Fruit fly (Drosophila melanogaster) whole organism, embryonic: Measurements from ENCODE around the gene CG7806.

ENCODE experiments used
- Aef1 ChIP-seq: fragments of 200-800 bp; sonication (Bioruptor generic); IDR thresholded peaks from 3 replicates; pipeline ENCODE4 v1.3.6; 2022; ENCODE audit warnings: missing biosample characterization, missing genetic modification characterization
- Atf6 ChIP-seq: fragments of 200-800 bp; sonication (Bioruptor generic); IDR thresholded peaks from 2 replicates; pipeline ENCODE4 v1.3.6; 2022; ENCODE audit warnings: missing biosample characterization, missing genetic modification characterization
- B-H2 ChIP-seq: fragments of 200-800 bp; sonication (Bioruptor generic); optimal IDR thresholded peaks from 2 replicates; lab custom pipeline; 2018; ENCODE audit warnings: missing biosample characterization, mild to moderate bottlenecking, missing genetic modification characterization
- CG10209 ChIP-seq: fragments of 200-800 bp; sonication (Bioruptor generic); optimal IDR thresholded peaks from 3 replicates; lab custom pipeline; 2017; ENCODE audit warnings: missing biosample characterization, mild to moderate bottlenecking, missing genetic modification characterization, missing genetic modification reagents
- CG11695 ChIP-seq: fragments of 200-800 bp; sonication (Bioruptor generic); IDR thresholded peaks from 3 replicates; pipeline ENCODE4 v1.3.6; 2022; ENCODE audit warnings: missing biosample characterization, missing genetic modification characterization
- CG11696 ChIP-seq: fragments of 200-800 bp; sonication (Bioruptor generic); IDR thresholded peaks from 2 replicates; pipeline ENCODE4 v1.3.6; 2022; ENCODE audit warnings: missing biosample characterization, missing genetic modification characterization
- CG12659 ChIP-seq: fragments of 200-800 bp; sonication (Bioruptor generic); optimal IDR thresholded peaks from 3 replicates; lab custom pipeline; 2017; ENCODE audit warnings: mild to moderate bottlenecking, missing biosample characterization, missing genetic modification reagents, missing genetic modification characterization
- CG13296 ChIP-seq: fragments of 200-800 bp; sonication (Bioruptor generic); optimal IDR thresholded peaks from 3 replicates; lab custom pipeline; 2018; ENCODE audit warnings: missing biosample characterization, mild to moderate bottlenecking, missing genetic modification characterization
- CG14014 ChIP-seq: fragments of 200-800 bp; sonication (Bioruptor generic); IDR thresholded peaks from 2 replicates; pipeline ENCODE4 v1.3.6; 2022; ENCODE audit warnings: missing biosample characterization, missing genetic modification characterization
- CG16863 ChIP-seq: fragments of 200-800 bp; sonication (Bioruptor generic); optimal IDR thresholded peaks from 3 replicates; lab custom pipeline; 2016; ENCODE audit warnings: missing biosample characterization, missing genetic modification characterization
- CG2678 ChIP-seq: fragments of 200-800 bp; sonication (Bioruptor generic); optimal IDR thresholded peaks from 3 replicates; lab custom pipeline; 2019; ENCODE audit warnings: missing biosample characterization, mild to moderate bottlenecking, missing genetic modification characterization, moderate library complexity
- CG30403 ChIP-seq: fragments of 200-800 bp; sonication (Bioruptor generic); optimal IDR thresholded peaks from 3 replicates; lab custom pipeline; 2016; ENCODE audit warnings: missing biosample characterization, missing genetic modification characterization
- CG6689 ChIP-seq: fragments of 200-800 bp; sonication (Bioruptor generic); IDR thresholded peaks from 2 replicates; pipeline ENCODE4 v1.3.6; 2022; ENCODE audit warnings: missing biosample characterization, missing genetic modification characterization
- CG7963 ChIP-seq: fragments of 200-800 bp; sonication (Bioruptor generic); IDR thresholded peaks from 3 replicates; pipeline ENCODE4 v1.3.6; 2022; ENCODE audit warnings: missing biosample characterization, missing genetic modification characterization; ENCODE audit not compliant: partially characterized antibody
- Camta ChIP-seq: fragments of 200-800 bp; sonication (Bioruptor generic); optimal IDR thresholded peaks from 2 replicates; lab custom pipeline; 2016; ENCODE audit warnings: missing biosample characterization, missing genetic modification characterization
- CoRest ChIP-seq: fragments of 200-800 bp; sonication (Bioruptor generic); optimal IDR thresholded peaks from 3 replicates; lab custom pipeline; 2018; ENCODE audit warnings: missing biosample characterization, mild to moderate bottlenecking, missing genetic modification characterization, moderate library complexity
- CrebB ChIP-seq: fragments of 200-800 bp; sonication (Bioruptor generic); optimal IDR thresholded peaks from 3 replicates; lab custom pipeline; 2018; ENCODE audit warnings: missing biosample characterization, mild to moderate bottlenecking, missing genetic modification characterization
- Dip2 ChIP-seq: fragments of 200-800 bp; sonication (Bioruptor generic); IDR thresholded peaks from 2 replicates; pipeline ENCODE4 v1.3.6; 2022; ENCODE audit warnings: missing biosample characterization, missing genetic modification characterization
- Dll ChIP-seq: fragments of 200-800 bp; sonication (Bioruptor generic); IDR thresholded peaks from 4 replicates; pipeline ENCODE4 v1.3.6; 2022; ENCODE audit warnings: missing biosample characterization, missing genetic modification characterization; ENCODE audit not compliant: partially characterized antibody
- Doc2 ChIP-seq: fragments of 200-800 bp; sonication (Bioruptor generic); IDR thresholded peaks from 2 replicates; pipeline ENCODE4 v1.3.6; 2022; ENCODE audit warnings: missing biosample characterization, missing genetic modification characterization
- Dref ChIP-seq: fragments of 200-800 bp; sonication (Bioruptor generic); IDR thresholded peaks from 2 replicates; pipeline ENCODE4 v1.3.6; 2022; ENCODE audit warnings: missing biosample characterization, missing genetic modification characterization
- Eip74EF ChIP-seq, 2 experiments: fragments of 200-800 bp in 1 of 2; fragments of >200 bp in 1 of 2; sonication (Bioruptor generic) in 1 of 2; optimal IDR thresholded peaks; 2 replicates each; lab custom pipeline; 2017 to 2019; ENCODE audit warnings: missing biosample characterization in 2 of 2, missing genetic modification characterization in 2 of 2, mild to moderate bottlenecking in 1 of 2, moderate library complexity in 1 of 2
- Fer1 ChIP-seq: fragments of 200-800 bp; sonication (Bioruptor generic); optimal IDR thresholded peaks from 2 replicates; lab custom pipeline; 2017; ENCODE audit warnings: missing biosample characterization, mild to moderate bottlenecking, missing genetic modification characterization
- Hmr ChIP-seq: fragments of 200-800 bp; sonication (Bioruptor generic); optimal IDR thresholded peaks from 3 replicates; lab custom pipeline; 2017; ENCODE audit warnings: mild to moderate bottlenecking, missing biosample characterization, missing genetic modification reagents, missing genetic modification characterization
- Hr39 ChIP-seq: fragments of >200 bp; optimal IDR thresholded peaks from 2 replicates; lab custom pipeline; 2017
- Hr51 ChIP-seq, 2 experiments: fragments of 200-800 bp; sonication (Bioruptor generic); optimal IDR thresholded peaks; 2 replicates in 1 of 2; 3 replicates in 1 of 2; lab custom pipeline; 2016 to 2018; ENCODE audit warnings: missing biosample characterization in 2 of 2, missing genetic modification characterization in 2 of 2, mild to moderate bottlenecking in 1 of 2, moderate library complexity in 1 of 2
- NC2β ChIP-seq: fragments of 200-800 bp; sonication (Bioruptor generic); optimal IDR thresholded peaks from 2 replicates; lab custom pipeline; 2016; ENCODE audit warnings: missing biosample characterization, missing genetic modification characterization
- Nf-YC ChIP-seq: fragments of 200-800 bp; optimal IDR thresholded peaks from 3 replicates; lab custom pipeline; 2019; ENCODE audit warnings: missing biosample characterization, mild to moderate bottlenecking, missing genetic modification characterization, moderate library complexity
- Side ChIP-seq: fragments of 200-800 bp; sonication (Bioruptor generic); optimal IDR thresholded peaks from 2 replicates; lab custom pipeline; 2016; ENCODE audit warnings: missing biosample characterization, missing genetic modification characterization
- al ChIP-seq: fragments of 200-800 bp; sonication (Bioruptor generic); IDR thresholded peaks from 2 replicates; pipeline ENCODE4 v1.3.6; 2022; ENCODE audit warnings: missing biosample characterization, missing genetic modification characterization
- bbx ChIP-seq: fragments of 200-800 bp; sonication (Bioruptor generic); IDR thresholded peaks from 2 replicates; pipeline ENCODE4 v1.3.6; 2022; ENCODE audit warnings: missing biosample characterization, missing genetic modification characterization; ENCODE audit not compliant: partially characterized antibody
- bigmax ChIP-seq: fragments of 200-800 bp; sonication (Bioruptor generic); optimal IDR thresholded peaks from 2 replicates; lab custom pipeline; 2018; ENCODE audit warnings: missing biosample characterization, mild to moderate bottlenecking, missing genetic modification characterization
- chinmo ChIP-seq: fragments of 200-800 bp; sonication (Bioruptor generic); IDR thresholded peaks from 4 replicates; pipeline ENCODE4 v1.3.6; 2022; ENCODE audit warnings: missing biosample characterization, missing genetic modification characterization; ENCODE audit not compliant: partially characterized antibody
- crol ChIP-seq: fragments of 200-800 bp; sonication (Bioruptor generic); IDR thresholded peaks from 2 replicates; pipeline ENCODE4 v1.3.6; 2022; ENCODE audit warnings: missing biosample characterization, missing genetic modification characterization
- dm ChIP-seq: fragments of 200-800 bp; sonication (Bioruptor generic); optimal IDR thresholded peaks from 3 replicates; lab custom pipeline; 2016; ENCODE audit warnings: missing biosample characterization, missing genetic modification characterization
- en ChIP-seq: fragments of 200-800 bp; sonication (Bioruptor generic); optimal IDR thresholded peaks from 2 replicates; lab custom pipeline; 2016; ENCODE audit warnings: missing biosample characterization, missing genetic modification characterization
- gem ChIP-seq: fragments of 200-800 bp; sonication (Bioruptor generic); optimal IDR thresholded peaks from 2 replicates; lab custom pipeline; 2019; ENCODE audit warnings: missing biosample characterization, mild to moderate bottlenecking, missing genetic modification characterization, moderate library complexity
- grau ChIP-seq: fragments of 200-800 bp; optimal IDR thresholded peaks from 3 replicates; lab custom pipeline; 2019; ENCODE audit warnings: missing biosample characterization, mild to moderate bottlenecking, missing genetic modification characterization, moderate library complexity
- grn ChIP-seq: fragments of 200-800 bp; sonication (Bioruptor generic); optimal IDR thresholded peaks from 3 replicates; lab custom pipeline; 2017; ENCODE audit warnings: missing biosample characterization, missing genetic modification characterization
- gro ChIP-seq: fragments of 200-800 bp; sonication (Bioruptor generic); optimal IDR thresholded peaks from 2 replicates; lab custom pipeline; 2016; ENCODE audit warnings: missing biosample characterization, missing genetic modification characterization
- lab ChIP-seq: fragments of 200-800 bp; sonication (Bioruptor generic); optimal IDR thresholded peaks from 3 replicates; lab custom pipeline; 2017; ENCODE audit warnings: missing biosample characterization, missing genetic modification characterization, mild to moderate bottlenecking, moderate library complexity, missing genetic modification reagents
- phol ChIP-seq: fragments of 200-800 bp; sonication (Bioruptor generic); optimal IDR thresholded peaks from 3 replicates; lab custom pipeline; 2018; ENCODE audit warnings: missing biosample characterization, mild to moderate bottlenecking, missing genetic modification characterization, moderate library complexity
- rib ChIP-seq: fragments of 200-800 bp; sonication (Bioruptor generic); IDR thresholded peaks from 2 replicates; pipeline ENCODE4 v1.3.6; 2022; ENCODE audit warnings: missing biosample characterization, missing genetic modification characterization
- ro ChIP-seq: fragments of 200-800 bp; sonication (Bioruptor generic); IDR thresholded peaks from 2 replicates; pipeline ENCODE4 v1.3.6; 2022; ENCODE audit warnings: missing biosample characterization, missing genetic modification characterization
- scrt ChIP-seq: fragments of 200-800 bp; sonication (Bioruptor generic); optimal IDR thresholded peaks from 2 replicates; lab custom pipeline; 2018; ENCODE audit warnings: missing biosample characterization, mild to moderate bottlenecking, missing genetic modification characterization, moderate library complexity
- shn ChIP-seq: fragments of 200-800 bp; sonication (Bioruptor generic); optimal IDR thresholded peaks from 3 replicates; lab custom pipeline; 2016; ENCODE audit warnings: missing biosample characterization, missing genetic modification characterization
- slbo ChIP-seq: fragments of 200-800 bp; sonication (Bioruptor generic); IDR thresholded peaks from 2 replicates; pipeline ENCODE4 v1.3.6; 2022; ENCODE audit warnings: missing biosample characterization, missing genetic modification characterization
- slou ChIP-seq: fragments of 200-800 bp; sonication (Bioruptor generic); optimal IDR thresholded peaks from 3 replicates; lab custom pipeline; 2016; ENCODE audit warnings: missing biosample characterization, missing genetic modification characterization
- stwl ChIP-seq: fragments of 200-800 bp; sonication (Bioruptor generic); optimal IDR thresholded peaks from 3 replicates; lab custom pipeline; 2018; ENCODE audit warnings: missing biosample characterization, mild to moderate bottlenecking, missing genetic modification characterization, moderate library complexity
- toy ChIP-seq: fragments of 200-800 bp; sonication (Bioruptor generic); IDR thresholded peaks from 2 replicates; pipeline ENCODE4 v1.3.6; 2022; ENCODE audit warnings: missing biosample characterization, missing genetic modification characterization

The CG7806 gene

DNA sequence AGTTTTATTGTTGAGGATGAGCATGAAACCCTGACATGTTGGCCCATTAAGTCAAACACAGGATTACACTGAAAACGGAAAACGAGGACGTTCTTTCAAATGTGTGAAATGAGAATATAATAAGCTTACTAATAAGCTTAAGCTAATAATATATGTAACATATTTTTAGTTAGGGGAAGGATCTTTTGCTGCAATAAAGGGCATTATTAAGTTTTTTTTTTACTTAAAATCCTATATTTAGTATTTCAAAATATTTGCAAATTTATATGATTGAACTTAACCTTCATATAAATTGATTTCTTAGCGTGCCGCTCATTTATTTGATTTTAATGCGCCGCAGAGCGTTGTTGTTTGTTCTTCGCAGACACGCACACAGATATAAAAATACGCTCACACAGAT lies 22.0 kb downstream of the CG7806 start (continued):
- TF ChIP-seq CG14014 (GFP tag; lab: Robert Waterston, UW) (peak; percentile 29; the same call in 1 of the 2 replicates), CG12659 (GFP tag; lab: Kevin White, UChicago) (peak; percentile 6), shn (GFP tag; lab: Kevin White, UChicago) (no peak), CG2678 (tag; lab: Kevin White, UChicago) (peak; percentile 62), bbx (GFP tag; lab: Robert Waterston, UW) (no peak), CG13296 (GFP tag; lab: Kevin White, UChicago) (no peak), rib (GFP tag; lab: Robert Waterston, UW) (no peak), phol (peak; percentile 4), al (GFP tag; lab: Robert Waterston, UW) (no peak), Fer1 (GFP tag; lab: Kevin White, UChicago) (peak; percentile 40), Atf6 (GFP tag; lab: Robert Waterston, UW) (peak; percentile 31; the same call in 1 of the 2 replicates), scrt (peak; percentile 18), slbo (GFP tag; lab: Robert Waterston, UW) (peak; percentile 31; the same call in 1 of the 2 replicates), gem (tag; lab: Kevin White, UChicago) (peak; percentile 19), Hr51 (GFP tag; optimal IDR thresholded peaks at IDR 0.05; lab: Kevin White, UChicago) (peak in 1 of 2 experiments; percentile 30), CG16863 (GFP tag; lab: Kevin White, UChicago) (no peak), Dip2 (GFP tag; lab: Robert Waterston, UW) (no peak), CoRest (peak; percentile 20), Hmr (GFP tag; lab: Kevin White, UChicago) (peak; percentile 44), grn (GFP tag; lab: Kevin White, UChicago) (no peak), stwl (tag; lab: Kevin White, UChicago) (no peak), en (GFP tag; lab: Kevin White, UChicago) (no peak), ro (GFP tag; lab: Robert Waterston, UW) (no peak), grau (tag; lab: Kevin White, UChicago) (peak; percentile 8), CG11695 (0 out of 3 replicates have a peak, but pooled peaks have one; percentile 31)

dm6 chr2L:8333624-8334023 lies 22.4 kb downstream of the CG7806 start:
- TF ChIP-seq CG10209 (no peak), crol (GFP tag; lab: Robert Waterston, UW) (peak; percentile 41), Eip74EF (GFP tag; optimal IDR thresholded peaks at IDR 0.05; lab: Kevin White, UChicago) (no peak), CrebB (tag; lab: Kevin White, UChicago) (no peak), CG7963 (GFP tag; lab: Robert Waterston, UW) (0 out of 3 replicates have a peak, but pooled peaks have one; percentile 13), dm (GFP tag; lab: Kevin White, UChicago) (no peak), Hr39 (lab: Kevin White, UChicago) (peak; percentile 75)

DNA sequence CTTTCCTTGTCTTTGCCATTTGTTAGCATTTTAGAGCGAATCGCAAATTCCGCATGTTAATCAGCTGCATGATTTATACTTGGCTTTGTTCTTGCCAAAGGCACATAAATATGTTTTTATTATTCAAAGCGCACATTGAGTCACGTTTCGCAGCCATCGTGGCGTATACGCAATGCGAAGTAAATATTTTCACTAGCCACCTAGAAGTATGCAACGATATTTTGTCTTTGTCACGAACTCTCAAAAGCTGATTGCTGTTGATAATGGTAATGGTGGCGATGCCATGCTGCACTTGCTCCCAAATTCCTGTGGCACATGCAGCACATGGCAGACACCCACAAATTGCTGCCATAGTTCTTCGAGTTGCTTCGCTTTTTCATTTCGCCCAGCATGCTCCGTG lies 23.5 kb downstream of the CG7806 start:
- TF ChIP-seq B-H2 (GFP tag; lab: Kevin White, UChicago): no peak
- TF ChIP-seq gro (GFP tag; lab: Kevin White, UChicago): no peak
- TF ChIP-seq Nf-YC (tag; lab: Kevin White, UChicago): no peak
- TF ChIP-seq Dll: no peak
- 0 out of 2 replicates have a peak, but pooled peaks have one; percentile 18 for TF ChIP-seq CG6689 (GFP tag; lab: Robert Waterston, UW)
- TF ChIP-seq Doc2 (GFP tag; lab: Robert Waterston, UW): no peak
- TF ChIP-seq Side (GFP tag; lab: Kevin White, UChicago): no peak
- no peak for TF ChIP-seq lab (GFP tag; lab: Kevin White, UChicago)
- TF ChIP-seq NC2β (GFP tag; lab: Kevin White, UChicago): no peak
- TF ChIP-seq CG11696 (GFP tag; lab: Robert Waterston, UW): no peak
- no peak for TF ChIP-seq toy (GFP tag; lab: Robert Waterston, UW)
- TF ChIP-seq Aef1 (GFP tag; lab: Robert Waterston, UW): no peak
- TF ChIP-seq bigmax (GFP tag; lab: Kevin White, UChicago): no peak
- TF ChIP-seq Dref (GFP tag; lab: Robert Waterston, UW): no peak
- 0 out of 4 replicates have a peak, but pooled peaks have one; percentile 68 for TF ChIP-seq chinmo (GFP tag; lab: Robert Waterston, UW)
- no peak for TF ChIP-seq Camta (GFP tag; lab: Kevin White, UChicago)
- TF ChIP-seq slou (GFP tag; lab: Kevin White, UChicago): no peak
- TF ChIP-seq CG30403 (GFP tag; lab: Kevin White, UChicago): no peak
